Worm (Caenorhabditis elegans) whole organism, young adult: ENCODE data around the gene F16F9.1.

ENCODE experiments used
- lin-35 ChIP-seq, 3 experiments: fragments of 150-350 bp in 2 of 3; sonication (generic microtip) in 1 of 3; optimal IDR thresholded peaks; 2 replicates each; lab custom pipeline; 2014 to 2018; ENCODE audit warnings: missing biosample characterization in 3 of 3, missing genetic modification characterization in 3 of 3, missing genetic modification reagents in 3 of 3
- lir-1 ChIP-seq: fragments of 200-800 bp; sonication (Bioruptor generic); conservative IDR thresholded peaks from 2 replicates; pipeline ENCODE4 v1.3.6; 2022; ENCODE audit warnings: missing genetic modification reagents, missing genetic modification characterization, missing compliant biosample characterization
- repo-1 ChIP-seq: sonication (generic microtip); optimal IDR thresholded peaks from 2 replicates; lab custom pipeline; 2017; ENCODE audit warnings: mild to moderate bottlenecking, missing genetic modification characterization, missing compliant biosample characterization

ce11 chrX:8424286-8424685 is 21.9 kb upstream of the F16F9.1 start:
- TF ChIP-seq lir-1 (GFP tag; lab: Robert Waterston, UW) (no peak), lin-35 (GFP tag; optimal IDR thresholded peaks at IDR 0.05; lab: Kevin White, UChicago) (no peak), repo-1 (tag; lab: Kevin White, UChicago) (no peak)
